In genomic region chrX:8126149-8126548, dm6 we compare ENCODE assay signal across 1 fruit fly cellular context.
A peak's percentile ranks its signal among the peaks of the same experiment; 100 is the strongest.
TF ChIP-seq lines count a peak whose summit lies in the region.

No protein-coding gene starts in this region.

TF ChIP-seq in whole organism, embryonic, 481 proteins besides CTCF, POLR2A, EP300 and RAD21 (continued from another document and continues in another):
- TF ChIP-seq lilli (GFP tag; optimal IDR thresholded peaks at IDR 0.05; lab: Kevin White, UChicago): peak; percentile 42
- TF ChIP-seq Ada2b (GFP tag; IDR thresholded peaks at IDR 0.05; lab: Robert Waterston, UW): peak; percentile 61
- TF ChIP-seq CG17328 (GFP tag; IDR thresholded peaks at IDR 0.05; lab: Robert Waterston, UW): peak; percentile 81
- TF ChIP-seq CG18262 (tag; optimal IDR thresholded peaks at IDR 0.05; lab: Kevin White, UChicago): peak; percentile 80
- TF ChIP-seq fd64A (GFP tag; optimal IDR thresholded peaks at IDR 0.05; lab: Kevin White, UChicago): peak; percentile 47
- TF ChIP-seq CG7372 (GFP tag; IDR thresholded peaks at IDR 0.05; lab: Robert Waterston, UW): no peak
- 0 out of 2 replicates have a peak, but pooled peaks have one; percentile 20 for TF ChIP-seq CG3847 (GFP tag; IDR thresholded peaks at IDR 0.05; lab: Robert Waterston, UW)
- peak; percentile 52; the same call in 2 of the 3 replicates for TF ChIP-seq croc (GFP tag; conservative IDR thresholded peaks at IDR 0.05; lab: Robert Waterston, UW)
- no peak for TF ChIP-seq HLH4C (GFP tag; IDR thresholded peaks at IDR 0.05; lab: Robert Waterston, UW; ENCODE audit: partially characterized antibody)
- no peak for TF ChIP-seq Sin3A (optimal IDR thresholded peaks at IDR 0.05; lab: Kevin White, UChicago)
- peak; percentile 67 for TF ChIP-seq Ptx1 (GFP tag; IDR thresholded peaks at IDR 0.05; lab: Robert Waterston, UW)
- no peak for TF ChIP-seq HLH54F (GFP tag; optimal IDR thresholded peaks at IDR 0.05; lab: Kevin White, UChicago)
- peak; percentile 9 for TF ChIP-seq CG11723 (GFP tag; optimal IDR thresholded peaks at IDR 0.05; lab: Kevin White, UChicago)
- TF ChIP-seq btn (GFP tag; optimal IDR thresholded peaks at IDR 0.05; lab: Kevin White, UChicago): peak; percentile 27
- TF ChIP-seq lab (GFP tag; optimal IDR thresholded peaks at IDR 0.05; lab: Kevin White, UChicago): peak; percentile 0
- TF ChIP-seq phol (tag; optimal IDR thresholded peaks at IDR 0.05; lab: Kevin White, UChicago): peak; percentile 78
- TF ChIP-seq stwl (tag; optimal IDR thresholded peaks at IDR 0.05; lab: Kevin White, UChicago): no peak
- no peak for TF ChIP-seq CG14965 (GFP tag; optimal IDR thresholded peaks at IDR 0.05; lab: Kevin White, UChicago; ENCODE audit: borderline replicate concordance)
- TF ChIP-seq Xbp1 (GFP tag; optimal IDR thresholded peaks at IDR 0.05; lab: Kevin White, UChicago): peak; percentile 64
- no peak for TF ChIP-seq CG15011 (GFP tag; optimal IDR thresholded peaks at IDR 0.05; lab: Kevin White, UChicago)
- TF ChIP-seq CG16815 (GFP tag; optimal IDR thresholded peaks at IDR 0.05; lab: Kevin White, UChicago): no peak
- TF ChIP-seq Stat92E (GFP tag; optimal IDR thresholded peaks at IDR 0.05; lab: Kevin White, UChicago): no peak
- TF ChIP-seq sisA (GFP tag; IDR thresholded peaks at IDR 0.05; lab: Robert Waterston, UW): peak; percentile 67
- TF ChIP-seq cas (GFP tag; IDR thresholded peaks at IDR 0.05; lab: Robert Waterston, UW): no peak
- TF ChIP-seq al (GFP tag; IDR thresholded peaks at IDR 0.05; lab: Robert Waterston, UW): no peak
- peak; percentile 33 for TF ChIP-seq CG13775 (GFP tag; optimal IDR thresholded peaks at IDR 0.05; lab: Kevin White, UChicago)
- TF ChIP-seq Doc2 (GFP tag; IDR thresholded peaks at IDR 0.05; lab: Robert Waterston, UW): no peak
- no peak for TF ChIP-seq Hr39 (optimal IDR thresholded peaks at IDR 0.05; lab: Kevin White, UChicago)
- no peak for TF ChIP-seq toy (GFP tag; IDR thresholded peaks at IDR 0.05; lab: Robert Waterston, UW)
- peak; percentile 9 for TF ChIP-seq CG9609 (GFP tag; optimal IDR thresholded peaks at IDR 0.05; lab: Kevin White, UChicago)
- TF ChIP-seq CG9876 (GFP tag; optimal IDR thresholded peaks at IDR 0.05; lab: Kevin White, UChicago): no peak
- peak; percentile 39 for TF ChIP-seq CG10209 (GFP tag; optimal IDR thresholded peaks at IDR 0.05; lab: Kevin White, UChicago)
- no peak for TF ChIP-seq Ets97D (GFP tag; optimal IDR thresholded peaks at IDR 0.05; lab: Kevin White, UChicago)
- TF ChIP-seq HmgZ (tag; optimal IDR thresholded peaks at IDR 0.05; lab: Kevin White, UChicago): no peak
- peak; percentile 40 for TF ChIP-seq trem (tag; optimal IDR thresholded peaks at IDR 0.05; lab: Kevin White, UChicago)
- no peak for TF ChIP-seq CG11247 (GFP tag; IDR thresholded peaks at IDR 0.05; lab: Robert Waterston, UW)
- peak; percentile 39 for TF ChIP-seq tx (GFP tag; optimal IDR thresholded peaks at IDR 0.05; lab: Kevin White, UChicago)
- peak; percentile 64 for TF ChIP-seq CG2678 (tag; optimal IDR thresholded peaks at IDR 0.05; lab: Kevin White, UChicago)
- no peak for TF ChIP-seq zfh2 (GFP tag; optimal IDR thresholded peaks at IDR 0.05; lab: Kevin White, UChicago)
- no peak for TF ChIP-seq CG4854 (GFP tag; optimal IDR thresholded peaks at IDR 0.05; lab: Kevin White, UChicago)
- no peak for TF ChIP-seq CG14014 (GFP tag; IDR thresholded peaks at IDR 0.05; lab: Robert Waterston, UW)
- peak; percentile 67 for TF ChIP-seq CG17829 (tag; optimal IDR thresholded peaks at IDR 0.05; lab: Kevin White, UChicago)
- TF ChIP-seq dimm (GFP tag; IDR thresholded peaks at IDR 0.05; lab: Robert Waterston, UW): peak; percentile 41; the same call in 1 of the 2 replicates
- TF ChIP-seq nmo (GFP tag; optimal IDR thresholded peaks at IDR 0.05; lab: Kevin White, UChicago): peak; percentile 73
- no peak for TF ChIP-seq CG7928 (GFP tag; optimal IDR thresholded peaks at IDR 0.05; lab: Kevin White, UChicago)
- TF ChIP-seq Mad (GFP tag; optimal IDR thresholded peaks at IDR 0.05; lab: Kevin White, UChicago): no peak
- TF ChIP-seq chm (GFP tag; IDR thresholded peaks at IDR 0.05; lab: Robert Waterston, UW): peak; percentile 55; the same call in 1 of the 2 replicates
- TF ChIP-seq Dref (GFP tag; IDR thresholded peaks at IDR 0.05; lab: Robert Waterston, UW): no peak
- no peak for TF ChIP-seq CG9215 (GFP tag; IDR thresholded peaks at IDR 0.05; lab: Robert Waterston, UW)
- TF ChIP-seq Trl (optimal IDR thresholded peaks at IDR 0.05; lab: Kevin White, UChicago): no peak
- peak; percentile 21 for TF ChIP-seq Trl (GFP tag; optimal IDR thresholded peaks at IDR 0.05; lab: Kevin White, UChicago)
- no peak for TF ChIP-seq Oaz (GFP tag; IDR thresholded peaks at IDR 0.05; lab: Robert Waterston, UW)
- no peak for TF ChIP-seq CG6791 (GFP tag; IDR thresholded peaks at IDR 0.05; lab: Robert Waterston, UW; ENCODE audit: partially characterized antibody)
- TF ChIP-seq Fer1 (GFP tag; optimal IDR thresholded peaks at IDR 0.05; lab: Kevin White, UChicago): no peak
- TF ChIP-seq Dll (GFP tag; IDR thresholded peaks at IDR 0.05; lab: Robert Waterston, UW; ENCODE audit: partially characterized antibody): no peak
- TF ChIP-seq HHEX (GFP tag; optimal IDR thresholded peaks at IDR 0.05; lab: Kevin White, UChicago): peak; percentile 17
- TF ChIP-seq CG1529 (GFP tag; optimal IDR thresholded peaks at IDR 0.05; lab: Kevin White, UChicago): peak; percentile 56
- no peak for TF ChIP-seq Neu2 (GFP tag; optimal IDR thresholded peaks at IDR 0.05; lab: Kevin White, UChicago; ENCODE audit: borderline replicate concordance)
- TF ChIP-seq CG4820 (GFP tag; optimal IDR thresholded peaks at IDR 0.05; lab: Kevin White, UChicago): peak; percentile 53
- no peak for TF ChIP-seq sc (optimal IDR thresholded peaks at IDR 0.05; lab: Kevin White, UChicago)
- TF ChIP-seq sc (GFP tag; optimal IDR thresholded peaks at IDR 0.05; lab: Kevin White, UChicago): peak; percentile 54
- TF ChIP-seq CG4617 (GFP tag; optimal IDR thresholded peaks at IDR 0.05; lab: Kevin White, UChicago; ENCODE audit: borderline replicate concordance): no peak
- TF ChIP-seq dpn (GFP tag; optimal IDR thresholded peaks at IDR 0.05; lab: Kevin White, UChicago): peak; percentile 35 to 49
- no peak for TF ChIP-seq kay (GFP tag; optimal IDR thresholded peaks at IDR 0.05; lab: Kevin White, UChicago)
- peak; percentile 43 for TF ChIP-seq CG6813 (GFP tag; optimal IDR thresholded peaks at IDR 0.05; lab: Kevin White, UChicago)
- no peak for TF ChIP-seq CG9932 (GFP tag; IDR thresholded peaks at IDR 0.05; lab: Robert Waterston, UW)
- TF ChIP-seq Elba2 (GFP tag; optimal IDR thresholded peaks at IDR 0.05; lab: Kevin White, UChicago): no peak
- TF ChIP-seq H15 (GFP tag; IDR thresholded peaks at IDR 0.05; lab: Robert Waterston, UW): peak; percentile 72
- TF ChIP-seq yki (optimal IDR thresholded peaks at IDR 0.05; lab: Kevin White, UChicago): no peak
- no peak for TF ChIP-seq fu2 (GFP tag; optimal IDR thresholded peaks at IDR 0.05; lab: Kevin White, UChicago)
- no peak for TF ChIP-seq CG3838 (GFP tag; optimal IDR thresholded peaks at IDR 0.05; lab: Kevin White, UChicago)
- no peak for TF ChIP-seq chinmo (GFP tag; IDR thresholded peaks at IDR 0.05; lab: Robert Waterston, UW; ENCODE audit: partially characterized antibody)
- TF ChIP-seq CG7745 (tag; optimal IDR thresholded peaks at IDR 0.05; lab: Kevin White, UChicago): no peak
- no peak for TF ChIP-seq MBD-R2 (GFP tag; IDR thresholded peaks at IDR 0.05; lab: Robert Waterston, UW)
- TF ChIP-seq CG1603 (tag; optimal IDR thresholded peaks at IDR 0.05; lab: Kevin White, UChicago): peak; percentile 84
- TF ChIP-seq BtbVII (GFP tag; optimal IDR thresholded peaks at IDR 0.05; lab: Kevin White, UChicago): no peak
- no peak for TF ChIP-seq bowl (GFP tag; IDR thresholded peaks at IDR 0.05; lab: Robert Waterston, UW)
- no peak for TF ChIP-seq CG13287 (GFP tag; IDR thresholded peaks at IDR 0.05; lab: Robert Waterston, UW; ENCODE audit: partially characterized antibody)
- no peak for TF ChIP-seq wdn (GFP tag; IDR thresholded peaks at IDR 0.05; lab: Robert Waterston, UW)
- no peak for TF ChIP-seq fru (optimal IDR thresholded peaks at IDR 0.05; lab: Kevin White, UChicago)
- TF ChIP-seq dmrt11E (tag; optimal IDR thresholded peaks at IDR 0.05; lab: Kevin White, UChicago): peak; percentile 61
- peak; percentile 74 for TF ChIP-seq CG8388 (GFP tag; optimal IDR thresholded peaks at IDR 0.05; lab: Kevin White, UChicago)
- TF ChIP-seq Atf-2 (GFP tag; optimal IDR thresholded peaks at IDR 0.05; lab: Kevin White, UChicago): no peak
- TF ChIP-seq HLHmδ (GFP tag; optimal IDR thresholded peaks at IDR 0.05; lab: Kevin White, UChicago): no peak
- TF ChIP-seq sob (GFP tag; IDR thresholded peaks at IDR 0.05; lab: Robert Waterston, UW): peak; percentile 14; the same call in 1 of the 2 replicates
- TF ChIP-seq rib (GFP tag; IDR thresholded peaks at IDR 0.05; lab: Robert Waterston, UW): no peak
- no peak for TF ChIP-seq CG13624 (GFP tag; optimal IDR thresholded peaks at IDR 0.05; lab: Kevin White, UChicago)
- no peak for TF ChIP-seq C15 (GFP tag; IDR thresholded peaks at IDR 0.05; lab: Robert Waterston, UW)
- no peak for TF ChIP-seq CG31365 (tag; optimal IDR thresholded peaks at IDR 0.05; lab: Kevin White, UChicago)
- no peak for TF ChIP-seq Hmx (GFP tag; optimal IDR thresholded peaks at IDR 0.05; lab: Kevin White, UChicago)
- TF ChIP-seq gem (tag; optimal IDR thresholded peaks at IDR 0.05; lab: Kevin White, UChicago): peak; percentile 80
- peak; percentile 35 for TF ChIP-seq Camta (GFP tag; optimal IDR thresholded peaks at IDR 0.05; lab: Kevin White, UChicago)
- peak; percentile 44; the same call in 1 of the 2 replicates for TF ChIP-seq ap (GFP tag; IDR thresholded peaks at IDR 0.05; lab: Robert Waterston, UW)
- TF ChIP-seq CG31224 (GFP tag; IDR thresholded peaks at IDR 0.05; lab: Robert Waterston, UW): no peak
- no peak for TF ChIP-seq BEAF-32 (GFP tag; optimal IDR thresholded peaks at IDR 0.05; lab: Kevin White, UChicago)
- no peak for TF ChIP-seq aop (GFP tag; IDR thresholded peaks at IDR 0.05; lab: Robert Waterston, UW)
- TF ChIP-seq Blimp-1 (GFP tag; optimal IDR thresholded peaks at IDR 0.05; lab: Kevin White, UChicago): peak; percentile 94
- TF ChIP-seq ase (GFP tag; IDR thresholded peaks at IDR 0.05; lab: Robert Waterston, UW): 0 out of 3 replicates have a peak, but pooled peaks have one; percentile 40
- TF ChIP-seq Bgb (GFP tag; IDR thresholded peaks at IDR 0.05; lab: Robert Waterston, UW; ENCODE audit: partially characterized antibody): no peak
- TF ChIP-seq Ets65A (GFP tag; lab: Kevin White, UChicago): peak; percentile 94
- TF ChIP-seq Fer2 (tag; optimal IDR thresholded peaks at IDR 0.05; lab: Kevin White, UChicago): no peak
- no peak for TF ChIP-seq CG7786 (GFP tag; optimal IDR thresholded peaks at IDR 0.05; lab: Kevin White, UChicago)
- no peak for TF ChIP-seq CG16813 (GFP tag; IDR thresholded peaks at IDR 0.05; lab: Robert Waterston, UW; ENCODE audit: partially characterized antibody)
- no peak for TF ChIP-seq Gsc (GFP tag; IDR thresholded peaks at IDR 0.05; lab: Robert Waterston, UW)
- peak; percentile 53 for TF ChIP-seq CG8944 (GFP tag; optimal IDR thresholded peaks at IDR 0.05; lab: Kevin White, UChicago)
- TF ChIP-seq slbo (GFP tag; IDR thresholded peaks at IDR 0.05; lab: Robert Waterston, UW): no peak
- TF ChIP-seq ERR (GFP tag; optimal IDR thresholded peaks at IDR 0.05; lab: Kevin White, UChicago): no peak
- TF ChIP-seq CG34224 (GFP tag; IDR thresholded peaks at IDR 0.05; lab: Robert Waterston, UW; ENCODE audit: partially characterized antibody): no peak
- no peak for TF ChIP-seq amos (GFP tag; IDR thresholded peaks at IDR 0.05; lab: Robert Waterston, UW; ENCODE audit: partially characterized antibody)
- TF ChIP-seq CG2120 (GFP tag; optimal IDR thresholded peaks at IDR 0.05; lab: Kevin White, UChicago): no peak
- TF ChIP-seq ab (GFP tag; optimal IDR thresholded peaks at IDR 0.05; lab: Kevin White, UChicago): no peak
- peak; percentile 74 for TF ChIP-seq oc (tag; optimal IDR thresholded peaks at IDR 0.05; lab: Kevin White, UChicago)
- TF ChIP-seq schlank (tag; optimal IDR thresholded peaks at IDR 0.05; lab: Kevin White, UChicago): no peak
- peak; percentile 7 for TF ChIP-seq CG17186 (GFP tag; optimal IDR thresholded peaks at IDR 0.05; lab: Kevin White, UChicago)
- TF ChIP-seq CG34422 (GFP tag; IDR thresholded peaks at IDR 0.05; lab: Robert Waterston, UW): peak; percentile 70; the same call in 2 of the 3 replicates
- peak; percentile 45; the same call in 1 of the 2 replicates for TF ChIP-seq CG10959 (GFP tag; IDR thresholded peaks at IDR 0.05; lab: Robert Waterston, UW)
- TF ChIP-seq Med (GFP tag; lab: Kevin White, UChicago): peak; percentile 84
- peak; percentile 42; the same call in 1 of the 2 replicates for TF ChIP-seq wor (GFP tag; IDR thresholded peaks at IDR 0.05; lab: Robert Waterston, UW)
- TF ChIP-seq CG12104 (GFP tag; optimal IDR thresholded peaks at IDR 0.05; lab: Kevin White, UChicago): no peak
- peak; percentile 81 for TF ChIP-seq CG17359 (tag; optimal IDR thresholded peaks at IDR 0.05; lab: Kevin White, UChicago)
- peak; percentile 71 for TF ChIP-seq Optix (GFP tag; IDR thresholded peaks at IDR 0.05; lab: Robert Waterston, UW)
- TF ChIP-seq Dfd (GFP tag; optimal IDR thresholded peaks at IDR 0.05; lab: Kevin White, UChicago): no peak
- TF ChIP-seq CG7556 (GFP tag; optimal IDR thresholded peaks at IDR 0.05; lab: Kevin White, UChicago): peak; percentile 24
- TF ChIP-seq ftz-f1 (GFP tag; optimal IDR thresholded peaks at IDR 0.05; lab: Kevin White, UChicago): no peak
- TF ChIP-seq Nf-YA (GFP tag; IDR thresholded peaks at IDR 0.05; lab: Robert Waterston, UW): no peak
- TF ChIP-seq otp (GFP tag; IDR thresholded peaks at IDR 0.05; lab: Robert Waterston, UW): peak; percentile 41; the same call in 1 of the 3 replicates
- TF ChIP-seq br (optimal IDR thresholded peaks at IDR 0.05; lab: Kevin White, UChicago): no peak
- no peak for TF ChIP-seq CG8281 (tag; optimal IDR thresholded peaks at IDR 0.05; lab: Kevin White, UChicago)
- TF ChIP-seq Awh (GFP tag; IDR thresholded peaks at IDR 0.05; lab: Robert Waterston, UW): peak; percentile 76
- TF ChIP-seq Mrtf (GFP tag; IDR thresholded peaks at IDR 0.05; lab: Robert Waterston, UW): peak; percentile 55; the same call in 2 of the 3 replicates
- TF ChIP-seq GATAe (GFP tag; conservative IDR thresholded peaks at IDR 0.05; lab: Robert Waterston, UW): no peak
- peak; percentile 34; the same call in 1 of the 2 replicates for TF ChIP-seq sim (GFP tag; IDR thresholded peaks at IDR 0.05; lab: Robert Waterston, UW)
- TF ChIP-seq mld (GFP tag; IDR thresholded peaks at IDR 0.05; lab: Robert Waterston, UW; ENCODE audit: partially characterized antibody): no peak
- peak; percentile 52 for TF ChIP-seq Hr3 (GFP tag; optimal IDR thresholded peaks at IDR 0.05; lab: Kevin White, UChicago)
